Fruit fly (Drosophila melanogaster): ENCODE data around the gene CG5902.

dm6 chr3R:24027222-24027621 lies 40.8 kb downstream of the CG5902 start:
- TF ChIP-seq CG8478 (optimal IDR thresholded peaks at IDR 0.05) (no peak), CTCF (optimal IDR thresholded peaks at IDR 0.05) (no peak)

Data from S2 (cell line).